Fruit fly (Drosophila melanogaster): ENCODE data around the gene snf.

The snf gene

DNA sequence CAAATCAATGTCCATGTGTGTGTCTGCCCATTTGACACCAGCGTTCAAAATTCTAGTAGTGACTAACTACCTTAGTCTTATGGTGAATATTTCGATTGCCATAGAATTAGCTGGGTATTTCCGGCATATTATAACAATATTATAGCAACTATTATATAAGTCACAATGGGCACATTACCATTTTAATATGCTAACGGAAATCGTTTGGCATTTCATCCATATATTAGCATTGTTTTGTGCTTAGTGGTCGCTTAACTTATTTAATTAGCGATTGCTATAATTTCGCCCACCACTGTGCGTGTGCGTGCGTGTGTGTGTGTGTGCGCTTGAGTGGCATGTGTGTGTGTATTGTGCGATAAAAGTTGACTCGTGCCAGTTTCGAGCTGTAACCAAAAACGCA is 27.7 kb downstream of the snf start (continued):
- no peak for TF ChIP-seq Lpt (GFP tag; optimal IDR thresholded peaks at IDR 0.05)
- TF ChIP-seq topi (GFP tag; optimal IDR thresholded peaks at IDR 0.05), result peak; percentile 85
- TF ChIP-seq CG9139 (GFP tag; optimal IDR thresholded peaks at IDR 0.05), result no peak
- peak; percentile 34 for TF ChIP-seq CG10669 (GFP tag; optimal IDR thresholded peaks at IDR 0.05)
- TF ChIP-seq CG11762 (GFP tag; optimal IDR thresholded peaks at IDR 0.05; ENCODE audit: insufficient read depth), result no peak
- no peak for TF ChIP-seq Gug (GFP tag; IDR thresholded peaks at IDR 0.05)
- peak; percentile 74 for TF ChIP-seq Sox102F (GFP tag; optimal IDR thresholded peaks at IDR 0.05)
- peak; percentile 57 for TF ChIP-seq achi (GFP tag; optimal IDR thresholded peaks at IDR 0.05)
- TF ChIP-seq lz (GFP tag; optimal IDR thresholded peaks at IDR 0.05), result peak; percentile 73
- TF ChIP-seq CG6854 (GFP tag; optimal IDR thresholded peaks at IDR 0.05), result peak; percentile 77
- TF ChIP-seq CG1621 (tag; optimal IDR thresholded peaks at IDR 0.05), result peak; percentile 29
- TF ChIP-seq Hr38 (GFP tag; optimal IDR thresholded peaks at IDR 0.05), result no peak
- TF ChIP-seq CG6276 (GFP tag; optimal IDR thresholded peaks at IDR 0.05), result peak; percentile 64
- no peak for TF ChIP-seq salr (GFP tag; optimal IDR thresholded peaks at IDR 0.05)
- no peak for TF ChIP-seq CG16779 (tag; optimal IDR thresholded peaks at IDR 0.05)
- TF ChIP-seq CG10631 (GFP tag; optimal IDR thresholded peaks at IDR 0.05), result peak; percentile 28
- no peak for TF ChIP-seq Eip93F (GFP tag; optimal IDR thresholded peaks at IDR 0.05)

DNA sequence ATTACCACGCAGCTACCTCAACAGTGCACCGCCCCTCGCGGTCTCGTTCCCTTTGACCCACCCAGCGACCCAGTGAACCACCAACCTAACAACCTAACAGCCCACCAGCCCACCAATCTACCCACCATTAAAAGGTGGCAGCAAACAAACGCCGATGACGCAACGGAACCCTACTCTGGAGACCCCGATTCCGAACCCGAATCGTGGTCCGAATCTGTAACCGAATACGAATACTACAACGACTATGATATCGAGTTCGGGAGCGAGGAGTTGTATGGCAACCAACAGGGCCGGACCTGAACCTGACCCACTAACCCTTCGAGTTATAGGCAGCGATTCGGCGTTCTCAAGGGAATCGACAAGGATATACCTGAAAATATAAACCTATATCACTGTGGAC is 28.3 kb downstream of the snf start:
- TF ChIP-seq CG8319 (GFP tag; optimal IDR thresholded peaks at IDR 0.05) (peak; percentile 20), CG11762 (GFP tag; optimal IDR thresholded peaks at IDR 0.05; ENCODE audit: insufficient read depth) (no peak)

DNA sequence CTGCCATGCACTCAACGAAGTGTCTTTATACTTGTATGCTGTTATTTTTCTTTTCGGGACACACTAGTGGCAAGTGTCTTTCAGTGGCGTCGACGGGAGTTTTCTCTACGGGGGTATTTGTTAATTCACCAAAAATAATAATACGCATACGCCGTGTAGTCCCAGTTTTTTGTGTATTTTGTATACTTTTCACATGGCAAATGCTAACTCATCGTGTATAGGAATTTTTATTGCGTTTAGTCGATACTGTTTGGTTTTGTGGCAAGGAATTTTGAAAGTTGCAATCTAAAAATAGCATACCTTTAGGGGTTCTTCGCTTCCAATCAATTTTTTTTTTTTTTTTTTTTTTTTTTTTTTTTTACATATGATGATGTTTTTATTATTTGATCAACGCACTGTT is 29.4 kb downstream of the snf start:
- peak; percentile 27 for TF ChIP-seq CG32006 (GFP tag; optimal IDR thresholded peaks at IDR 0.05)
- no peak for TF ChIP-seq Eip93F (GFP tag; optimal IDR thresholded peaks at IDR 0.05)

DNA sequence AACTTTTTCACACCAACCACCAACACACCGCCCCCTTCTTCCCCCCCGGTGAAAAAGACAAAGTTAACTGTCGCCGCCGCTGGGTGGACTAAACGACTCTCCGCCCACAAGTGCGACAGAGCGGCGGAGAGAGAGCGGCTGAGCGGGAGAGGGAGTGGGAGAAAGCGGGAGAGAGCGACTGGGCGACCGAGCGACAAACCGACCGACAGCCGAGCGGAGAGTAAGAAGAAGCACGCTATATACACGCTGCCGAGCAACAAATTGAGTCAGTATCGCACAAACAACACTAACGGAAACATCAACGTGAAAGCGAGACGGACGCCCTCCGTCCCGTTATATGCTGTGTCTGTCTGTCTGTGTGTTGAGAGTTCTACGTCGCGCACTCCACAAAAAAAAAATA is 30.9 kb downstream of the snf start, which contains the start of gene SK:
Gene SK (plus strand): TSS at position 267 of the 400 bp plus-strand sequence.
- TF ChIP-seq eg (GFP tag; IDR thresholded peaks at IDR 0.05) (peak; percentile 27; the same call in 1 of the 3 replicates), CG15336 (GFP tag; IDR thresholded peaks at IDR 0.05) (peak; percentile 19; the same call in 1 of the 2 replicates), CG6163 (GFP tag; IDR thresholded peaks at IDR 0.05) (0 out of 3 replicates have a peak, but pooled peaks have one; percentile 21), Sox15 (GFP tag; optimal IDR thresholded peaks at IDR 0.05) (no peak)

DNA sequence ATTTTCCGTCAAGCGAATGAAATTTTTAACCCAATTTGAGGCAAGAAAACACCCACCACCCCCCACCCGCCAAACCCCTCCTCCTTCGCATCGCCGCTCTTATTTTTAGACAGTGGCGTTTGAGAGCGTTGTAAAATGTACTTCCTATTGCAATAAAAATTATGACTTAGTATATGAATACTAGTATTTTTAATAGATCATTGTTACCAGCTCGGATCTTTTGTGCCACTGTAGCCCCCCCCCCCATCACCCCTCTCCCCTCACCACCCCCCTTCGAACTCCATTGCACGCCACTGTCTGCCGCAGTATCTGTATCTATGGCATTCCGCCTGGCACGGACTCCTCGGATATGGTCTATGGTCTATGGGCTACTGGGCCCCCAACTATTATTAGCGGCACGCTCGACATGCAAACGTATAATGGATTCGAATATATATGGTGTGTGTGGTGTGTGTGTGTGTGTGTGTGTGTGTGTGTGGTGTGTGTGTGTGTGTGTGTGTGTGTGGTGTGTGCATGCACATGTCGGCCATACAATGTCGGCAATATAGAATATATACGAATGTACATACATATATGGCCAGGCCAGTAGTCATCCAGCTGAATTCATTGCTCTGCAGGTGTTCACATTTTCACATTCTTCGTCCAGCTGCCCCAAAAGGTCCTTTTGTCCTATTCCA is 41.0 kb downstream of the snf start:
- no peak for TF ChIP-seq Lpt (GFP tag; optimal IDR thresholded peaks at IDR 0.05)
- no peak for TF ChIP-seq CG9139 (GFP tag; optimal IDR thresholded peaks at IDR 0.05)
- TF ChIP-seq dsx (GFP tag; optimal IDR thresholded peaks at IDR 0.05; ENCODE audit: poor library complexity, severe bottlenecking), result no peak
- no peak for TF ChIP-seq Smox (GFP tag; optimal IDR thresholded peaks at IDR 0.05)
- peak; percentile 42; the same call in 2 of the 3 replicates for TF ChIP-seq eg (GFP tag; IDR thresholded peaks at IDR 0.05)
- no peak for TF ChIP-seq fd59A (GFP tag; optimal IDR thresholded peaks at IDR 0.05)
- TF ChIP-seq fd85E (GFP tag; optimal IDR thresholded peaks at IDR 0.05), result no peak
- TF ChIP-seq Blimp-1 (GFP tag; optimal IDR thresholded peaks at IDR 0.05), result no peak
- TF ChIP-seq CG32006 (GFP tag; optimal IDR thresholded peaks at IDR 0.05), result peak; percentile 14
- no peak for TF ChIP-seq CG6792 (GFP tag; optimal IDR thresholded peaks at IDR 0.05)
- TF ChIP-seq CG7368 (GFP tag; optimal IDR thresholded peaks at IDR 0.05), result no peak
- peak; percentile 18 for TF ChIP-seq CG6276 (GFP tag; optimal IDR thresholded peaks at IDR 0.05)
- peak; percentile 37; the same call in 1 of the 2 replicates for TF ChIP-seq CG15336 (GFP tag; IDR thresholded peaks at IDR 0.05)
- no peak for TF ChIP-seq Ets21C (GFP tag; optimal IDR thresholded peaks at IDR 0.05)
- no peak for TF ChIP-seq CG6163 (GFP tag; IDR thresholded peaks at IDR 0.05)
- peak; percentile 30; the same call in 1 of the 2 replicates for TF ChIP-seq Gug (GFP tag; IDR thresholded peaks at IDR 0.05)
- no peak for TF ChIP-seq cyc (GFP tag; optimal IDR thresholded peaks at IDR 0.05)
- no peak for TF ChIP-seq CG8319 (GFP tag; optimal IDR thresholded peaks at IDR 0.05)
